Worm (Caenorhabditis elegans) whole organism, L2 larva: ENCODE measurements around the gene nlp-76.

Experiments used
- ama-1 ChIP-seq: fragments of 150-350 bp; optimal IDR thresholded peaks from 2 replicates; lab custom pipeline; 2018; ENCODE audit warnings: inconsistent platforms
- blmp-1 ChIP-seq: sonication (generic microtip); optimal IDR thresholded peaks from 2 replicates; lab custom pipeline; 2017; ENCODE audit warnings: missing genetic modification characterization, mild to moderate bottlenecking, missing compliant biosample characterization, antibody characterized with exemption, moderate library complexity; ENCODE audit not compliant: insufficient read depth
- elt-1 ChIP-seq: fragments of 150-350 bp; optimal IDR thresholded peaks from 2 replicates; lab custom pipeline; 2014; ENCODE audit warnings: missing biosample characterization, missing genetic modification characterization
- elt-3 ChIP-seq: sonication (generic microtip); optimal IDR thresholded peaks from 2 replicates; lab custom pipeline; 2017; ENCODE audit warnings: missing biosample characterization, missing genetic modification characterization
- lin-11 ChIP-seq: fragments of 150-350 bp; sonication (generic microtip); optimal IDR thresholded peaks from 2 replicates; lab custom pipeline; 2014; ENCODE audit warnings: missing biosample characterization, missing genetic modification characterization, inconsistent platforms, mixed read lengths
- lin-39 ChIP-seq: fragments of 150-350 bp; optimal IDR thresholded peaks from 2 replicates; lab custom pipeline; 2014; ENCODE audit warnings: missing biosample characterization, missing genetic modification reagents, missing genetic modification characterization
- nhr-11 ChIP-seq: fragments of 150-350 bp; optimal IDR thresholded peaks from 2 replicates; lab custom pipeline; 2014; ENCODE audit warnings: missing biosample characterization, missing genetic modification characterization
- nhr-12 ChIP-seq: fragments of 150-350 bp; optimal IDR thresholded peaks from 2 replicates; lab custom pipeline; 2014; ENCODE audit warnings: missing biosample characterization, missing genetic modification characterization
- nhr-129 ChIP-seq: fragments of 150-350 bp; optimal IDR thresholded peaks from 2 replicates; lab custom pipeline; 2014; ENCODE audit warnings: missing biosample characterization, missing genetic modification characterization
- skn-1 ChIP-seq: sonication (generic microtip); optimal IDR thresholded peaks from 2 replicates; lab custom pipeline; 2017; ENCODE audit warnings: missing biosample characterization, missing genetic modification characterization
- zag-1 ChIP-seq: fragments of 150-350 bp; optimal IDR thresholded peaks from 2 replicates; lab custom pipeline; 2014; ENCODE audit warnings: missing biosample characterization, missing genetic modification characterization
- ztf-11 ChIP-seq: sonication (generic microtip); optimal IDR thresholded peaks from 2 replicates; lab custom pipeline; 2017; ENCODE audit warnings: missing biosample characterization, missing genetic modification characterization

- TF ChIP-seq ama-1 (lab: Kevin White, UChicago) (no peak), nhr-129 (no peak), elt-3 (tag; lab: Kevin White, UChicago) (no peak), blmp-1 (tag; lab: Kevin White, UChicago) (no peak), lin-39 (tag; lab: Kevin White, UChicago) (no peak), lin-11 (no peak), ztf-11 (tag; lab: Kevin White, UChicago) (no peak), skn-1 (tag; lab: Kevin White, UChicago) (no peak), nhr-12 (no peak), zag-1 (no peak), elt-1 (no peak), nhr-11 (tag; lab: Kevin White, UChicago) (no peak)
Measured at ce11 chrX:12646546-12647167, 17.0 kb downstream of the nlp-76 start, which contains the start of gene zmp-5.
